Worm (Caenorhabditis elegans) whole organism, L4/young adult: ENCODE data around the gene col-3.

Experiments used
- W03F9.2 ChIP-seq: fragments of 150-350 bp; optimal IDR thresholded peaks from 2 replicates; lab custom pipeline; 2014; ENCODE audit warnings: missing biosample characterization, missing genetic modification characterization
- him-1 ChIP-seq: sonication (generic microtip); optimal IDR thresholded peaks from 2 replicates; lab custom pipeline; 2016; ENCODE audit warnings: missing genotype, missing genetic modification reagents, missing genetic modification characterization, missing compliant biosample characterization

DNA sequence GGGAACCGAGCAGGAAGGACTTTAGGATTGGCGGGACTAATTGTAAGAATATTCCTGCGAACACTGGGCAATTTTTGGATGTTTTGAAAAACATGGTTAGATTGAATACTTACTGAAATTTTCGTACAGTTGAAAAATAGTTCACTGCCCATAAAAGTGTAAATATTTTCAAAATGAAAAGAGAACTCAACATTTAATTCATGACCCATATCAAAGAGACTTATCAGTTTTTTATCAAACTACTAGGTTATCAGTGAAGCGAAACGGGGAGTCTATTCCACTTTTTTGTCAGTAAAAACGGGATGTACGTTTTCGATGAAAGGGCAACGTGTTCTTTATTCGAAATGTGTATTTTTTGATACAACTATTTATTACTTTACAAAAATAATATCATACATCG is 21.3 kb downstream of the col-3 start:
- no peak for TF ChIP-seq W03F9.2
- TF ChIP-seq him-1 = no peak
